Worm (Caenorhabditis elegans) whole organism, midembryonic: Measurements from ENCODE around the gene msrp-5.

Experiments used
- flt-1 ChIP-seq: fragments of 200-800 bp; sonication (Bioruptor generic); IDR thresholded peaks from 2 replicates; pipeline ENCODE4 v1.3.6; 2022; ENCODE audit warnings: missing genetic modification characterization, missing compliant biosample characterization
- ref-1 ChIP-seq: fragments of 200-800 bp; sonication (Bioruptor generic); conservative IDR thresholded peaks from 2 replicates; pipeline ENCODE4 v1.3.6; 2022; ENCODE audit warnings: missing genetic modification reagents, missing genetic modification characterization, missing compliant biosample characterization
- ztf-23 ChIP-seq: fragments of 200-800 bp; sonication (Bioruptor generic); IDR thresholded peaks from 2 replicates; pipeline ENCODE4 v1.3.6; 2022; ENCODE audit warnings: missing genetic modification reagents, missing genetic modification characterization, missing compliant biosample characterization

- no peak for TF ChIP-seq ztf-23 (GFP tag; lab: Robert Waterston, UW)
- no peak for TF ChIP-seq flt-1 (GFP tag; lab: Robert Waterston, UW)
- TF ChIP-seq ref-1 (GFP tag; lab: Robert Waterston, UW) = no peak
These were observed 38.5 kb upstream of the msrp-5 start for ce11 chrII:2578216-2578615.
